Worm (Caenorhabditis elegans): ENCODE results near the gene ZC116.1.
A peak's percentile ranks its signal among the peaks of the same experiment; 100 is the strongest.

Gene ZC116.1

ce11 chrV:12637238-12637690 is 27.6 kb downstream of the ZC116.1 start, which contains the start of gene F56H9.2 (continued):
- peak; percentile 83 for TF ChIP-seq tbx-2 (tag; optimal IDR thresholded peaks at IDR 0.05)
- TF ChIP-seq fkh-4 (tag; optimal IDR thresholded peaks at IDR 0.05; ENCODE audit: borderline replicate concordance) = no peak
- TF ChIP-seq mdl-1 (tag; optimal IDR thresholded peaks at IDR 0.05) = peak in 1 of 2 experiments; percentile 96
- TF ChIP-seq nhr-77 (tag; optimal IDR thresholded peaks at IDR 0.05) = peak; percentile 58
- peak; percentile 36 for TF ChIP-seq ama-1 (optimal IDR thresholded peaks at IDR 0.05)
- TF ChIP-seq ceh-90 (tag; optimal IDR thresholded peaks at IDR 0.05) = no peak
- TF ChIP-seq unc-130 (tag; optimal IDR thresholded peaks at IDR 0.05) = peak; percentile 94
- no peak for TF ChIP-seq ces-1 (GFP tag; optimal IDR thresholded peaks at IDR 0.05)
- no peak for TF ChIP-seq unc-98 (GFP tag; IDR thresholded peaks at IDR 0.05)
- peak; percentile 62 for TF ChIP-seq jun-1 (tag; optimal IDR thresholded peaks at IDR 0.05)
- no peak for TF ChIP-seq C04F5.9 (tag; optimal IDR thresholded peaks at IDR 0.05)
- peak; percentile 98 for TF ChIP-seq nhr-85 (tag)
- peak; percentile 26 for TF ChIP-seq mef-2 (tag; optimal IDR thresholded peaks at IDR 0.05)
- TF ChIP-seq egl-13 (tag; optimal IDR thresholded peaks at IDR 0.05) = no peak
- no peak for TF ChIP-seq hlh-4 (tag; optimal IDR thresholded peaks at IDR 0.05)
- TF ChIP-seq skn-1 (tag; optimal IDR thresholded peaks at IDR 0.05) = peak; percentile 65
- no peak for TF ChIP-seq nhr-76 (tag; optimal IDR thresholded peaks at IDR 0.05)
- TF ChIP-seq efl-3 (GFP tag; optimal IDR thresholded peaks at IDR 0.05) = no peak
- no peak for TF ChIP-seq ceh-63 (GFP tag; optimal IDR thresholded peaks at IDR 0.05)
- TF ChIP-seq lin-15B (tag; optimal IDR thresholded peaks at IDR 0.05) = no peak
- no peak for TF ChIP-seq nhr-11 (tag; optimal IDR thresholded peaks at IDR 0.05)
- peak; percentile 76 for TF ChIP-seq blmp-1 (tag; optimal IDR thresholded peaks at IDR 0.05)
- peak; percentile 24 to 34 (median 29) for TF ChIP-seq dpl-1 (GFP tag; optimal IDR thresholded peaks at IDR 0.05)
- no peak for TF ChIP-seq zag-1 (tag; optimal IDR thresholded peaks at IDR 0.05)
- no peak for TF ChIP-seq zip-4 (GFP tag; optimal IDR thresholded peaks at IDR 0.05)
- TF ChIP-seq lsy-2 (tag; optimal IDR thresholded peaks at IDR 0.05) = peak; percentile 53 to 77
- TF ChIP-seq nhr-28 (tag; optimal IDR thresholded peaks at IDR 0.05) = no peak
- TF ChIP-seq vab-15 (tag; optimal IDR thresholded peaks at IDR 0.05) = no peak
- peak; percentile 89 for TF ChIP-seq elt-2 (tag; optimal IDR thresholded peaks at IDR 0.05)
- TF ChIP-seq xbp-1 (tag; optimal IDR thresholded peaks at IDR 0.05) = peak; percentile 61
- no peak for TF ChIP-seq nhr-237 (tag; optimal IDR thresholded peaks at IDR 0.05)
- no peak for TF ChIP-seq unc-30 (tag; optimal IDR thresholded peaks at IDR 0.05)
- peak; percentile 46 for TF ChIP-seq lir-3 (tag; optimal IDR thresholded peaks at IDR 0.05; ENCODE audit: poor library complexity)
- TF ChIP-seq sox-4 (tag; optimal IDR thresholded peaks at IDR 0.05) = no peak
- no peak for TF ChIP-seq F16B12.6 (tag; optimal IDR thresholded peaks at IDR 0.05)
- TF ChIP-seq lin-35 (GFP tag; optimal IDR thresholded peaks at IDR 0.05) = peak; percentile 43 to 83
- no peak for TF ChIP-seq ceh-88 (GFP tag; IDR thresholded peaks at IDR 0.05)
- TF ChIP-seq sptf-1 (tag; optimal IDR thresholded peaks at IDR 0.05) = no peak
- peak; percentile 69 for TF ChIP-seq grh-1 (GFP tag; IDR thresholded peaks at IDR 0.05)

- peak; percentile 86 for TF ChIP-seq elt-2 (tag; optimal IDR thresholded peaks at IDR 0.05)
- TF ChIP-seq sox-4 (tag; optimal IDR thresholded peaks at IDR 0.05) = no peak
- TF ChIP-seq lin-35 (GFP tag; optimal IDR thresholded peaks at IDR 0.05) = peak in 1 of 2 experiments; percentile 10
- no peak for TF ChIP-seq nhr-11 (tag; optimal IDR thresholded peaks at IDR 0.05)
- TF ChIP-seq elt-3 (tag; optimal IDR thresholded peaks at IDR 0.05) = peak in 1 of 6 experiments; percentile 3
- TF ChIP-seq nhr-90 (tag; optimal IDR thresholded peaks at IDR 0.05; ENCODE audit: poor library complexity) = peak; percentile 30
- TF ChIP-seq lin-13 (GFP tag; optimal IDR thresholded peaks at IDR 0.05) = peak; percentile 3
- TF ChIP-seq lin-14 (GFP tag; optimal IDR thresholded peaks at IDR 0.05) = peak; percentile 3
- no peak for TF ChIP-seq unc-130 (tag; optimal IDR thresholded peaks at IDR 0.05)
- TF ChIP-seq ama-1 (optimal IDR thresholded peaks at IDR 0.05) = peak; percentile 12
- TF ChIP-seq snu-23 (GFP tag; optimal IDR thresholded peaks at IDR 0.05) = no peak
- TF ChIP-seq pqm-1 (tag; optimal IDR thresholded peaks at IDR 0.05) = peak; percentile 46
- no peak for TF ChIP-seq mep-1 (tag; optimal IDR thresholded peaks at IDR 0.05)
- TF ChIP-seq rnt-1 (tag; optimal IDR thresholded peaks at IDR 0.05) = peak; percentile 19
- TF ChIP-seq efl-1 (optimal IDR thresholded peaks at IDR 0.05) = no peak
- TF ChIP-seq efl-1 (GFP tag; optimal IDR thresholded peaks at IDR 0.05 in 1 of 2) = peak in 1 of 2 experiments; percentile 31
- TF ChIP-seq snpc-4 (tag; optimal IDR thresholded peaks at IDR 0.05) = no peak
- peak; percentile 14 for TF ChIP-seq blmp-1 (tag; optimal IDR thresholded peaks at IDR 0.05)
Observed at ce11 chrV:12637764-12638502, 28.3 kb downstream of the ZC116.1 start.

All from whole organism, L1 larva.